Worm (Caenorhabditis elegans) whole organism, L4/young adult: ENCODE results near the gene gpr-1.
A peak's percentile ranks its signal among the peaks of the same experiment; 100 is the strongest.

Source experiments
- W03F9.2 ChIP-seq: fragments of 150-350 bp; optimal IDR thresholded peaks from 2 replicates; lab custom pipeline; 2014; ENCODE audit warnings: missing biosample characterization, missing genetic modification characterization
- dao-5 ChIP-seq: sonication (generic microtip); optimal IDR thresholded peaks from 2 replicates; lab custom pipeline; 2016; ENCODE audit warnings: missing genotype, missing genetic modification characterization, moderate library complexity, missing compliant biosample characterization
- him-1 ChIP-seq: sonication (generic microtip); optimal IDR thresholded peaks from 2 replicates; lab custom pipeline; 2016; ENCODE audit warnings: missing genotype, missing genetic modification reagents, missing genetic modification characterization, missing compliant biosample characterization

ce11 chrIII:8618412-8618960 is 10.2 kb upstream of the gpr-1 start, which contains the start of gene C13G5.2:
- TF ChIP-seq him-1 = no peak
- peak; percentile 37 for TF ChIP-seq W03F9.2 (tag; lab: Kevin White, UChicago)
- TF ChIP-seq dao-5 (tag; lab: Kevin White, UChicago) = no peak
